Worm (Caenorhabditis elegans): ENCODE data around the gene scvp-1.

DNA sequence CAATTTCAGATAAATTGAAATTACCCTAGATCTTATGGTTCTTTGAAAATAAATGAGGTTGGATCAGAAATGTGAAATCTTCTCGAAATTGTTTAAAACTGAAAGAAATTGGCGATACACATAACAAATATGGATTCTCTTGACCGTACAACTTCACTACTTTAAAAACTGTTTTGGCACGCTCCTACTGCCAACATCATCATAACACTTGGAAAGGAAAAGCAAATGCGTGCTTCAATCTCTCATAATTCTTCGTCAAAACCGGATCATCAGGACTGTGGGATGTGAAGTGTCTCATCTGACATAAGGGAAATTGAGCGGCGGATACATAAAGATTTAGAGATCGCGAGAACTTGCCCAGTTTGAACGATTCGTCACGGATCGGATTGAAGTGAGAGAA, 33.0 kb downstream of the scvp-1 start, which contains the start of gene F32D8.7:
- TF ChIP-seq ama-1 (optimal IDR thresholded peaks at IDR 0.05) (no peak), lin-15B (tag; optimal IDR thresholded peaks at IDR 0.05) (no peak)

Measured in whole organism, L3 larva.